Fruit fly (Drosophila melanogaster): Measurements from ENCODE around the gene SmydA-9.

dm6 chrX:9255964-9256520, 45.4 kb upstream of the SmydA-9 start, which contains the start of gene ric8a:
- TF ChIP-seq kay (GFP tag; ENCODE audit: borderline replicate concordance) (no peak), CG11617 (GFP tag; optimal IDR thresholded peaks at IDR 0.05) (peak; percentile 4), tj (GFP tag; optimal IDR thresholded peaks at IDR 0.05) (peak; percentile 7), toe (GFP tag; optimal IDR thresholded peaks at IDR 0.05) (no peak), CG1620 (GFP tag; optimal IDR thresholded peaks at IDR 0.05) (no peak)

Data from whole organism, adult.